Fruit fly (Drosophila melanogaster) whole organism, wandering third instar larva: Measurements from ENCODE around the gene CG4020.

ENCODE experiments used
- Abd-B ChIP-seq: fragments of >200 bp; optimal IDR thresholded peaks from 2 replicates; lab custom pipeline; 2017; ENCODE audit warnings: missing biosample characterization, missing genetic modification characterization
- CG32264 ChIP-seq: fragments of 200-800 bp; sonication (Bioruptor generic); optimal IDR thresholded peaks from 2 replicates; lab custom pipeline; 2016; ENCODE audit warnings: missing biosample characterization, missing genetic modification characterization
- CG9705 ChIP-seq: fragments of 200-800 bp; sonication (Bioruptor generic); optimal IDR thresholded peaks from 2 replicates; lab custom pipeline; 2018; ENCODE audit warnings: missing biosample characterization, mild to moderate bottlenecking, missing genetic modification characterization
- CrebA ChIP-seq: fragments of 200-800 bp; sonication (Bioruptor generic); optimal IDR thresholded peaks from 2 replicates; lab custom pipeline; 2016; ENCODE audit warnings: missing biosample characterization, mild to moderate bottlenecking, missing genetic modification characterization, borderline replicate concordance
- Dfd ChIP-seq: fragments of >200 bp; optimal IDR thresholded peaks from 2 replicates; lab custom pipeline; 2017; ENCODE audit warnings: missing biosample characterization, missing genetic modification characterization
- Dif ChIP-seq: fragments of 200-275, 200-300 bp; sonication (Bioruptor generic); optimal IDR thresholded peaks from 2 replicates; lab custom pipeline; 2018; ENCODE audit warnings: missing biosample characterization, missing genetic modification characterization; ENCODE audit not compliant: partially characterized antibody
- GATAd ChIP-seq: sonication (Bioruptor generic); optimal IDR thresholded peaks from 2 replicates; lab custom pipeline; 2016; ENCODE audit warnings: missing biosample characterization, missing genetic modification characterization
- HLH106 ChIP-seq: fragments of 200-800 bp; optimal IDR thresholded peaks from 3 replicates; lab custom pipeline; 2019; ENCODE audit warnings: missing biosample characterization, mild to moderate bottlenecking, missing genetic modification characterization, moderate library complexity
- Hnf4 ChIP-seq: fragments of 200-800 bp; sonication (Bioruptor generic); optimal IDR thresholded peaks from 2 replicates; lab custom pipeline; 2016; ENCODE audit warnings: missing biosample characterization, mild to moderate bottlenecking, missing genetic modification characterization
- Hr78 ChIP-seq: fragments of >200 bp; optimal IDR thresholded peaks from 2 replicates; lab custom pipeline; 2017; ENCODE audit warnings: missing biosample characterization, missing genetic modification characterization
- Hr83 ChIP-seq: fragments of 200-300 bp; sonication (Bioruptor generic); optimal IDR thresholded peaks from 2 replicates; lab custom pipeline; 2016; ENCODE audit warnings: missing biosample characterization, mild to moderate bottlenecking, missing genetic modification characterization, moderate library complexity; ENCODE audit not compliant: poor library complexity, severe bottlenecking
- Jra ChIP-seq: sonication (Bioruptor generic); optimal IDR thresholded peaks from 2 replicates; lab custom pipeline; 2016; ENCODE audit warnings: missing biosample characterization, missing genetic modification characterization
- Mio ChIP-seq: sonication (Bioruptor generic); optimal IDR thresholded peaks from 2 replicates; lab custom pipeline; 2016; ENCODE audit warnings: missing biosample characterization, missing genetic modification characterization
- Myc ChIP-seq: fragments of >200 bp; optimal IDR thresholded peaks from 2 replicates; lab custom pipeline; 2017
- N ChIP-seq: fragments of >200 bp; optimal IDR thresholded peaks from 2 replicates; lab custom pipeline; 2018; ENCODE audit warnings: missing biosample characterization, missing external identifiers, missing genetic modification characterization
- OdsH ChIP-seq: fragments of 200-800 bp; sonication (Bioruptor generic); optimal IDR thresholded peaks from 2 replicates; lab custom pipeline; 2016; ENCODE audit warnings: missing biosample characterization, mild to moderate bottlenecking, missing genetic modification characterization
- Rel ChIP-seq, 2 experiments: fragments of 200-800 bp; sonication (Bioruptor generic) in 1 of 2; optimal IDR thresholded peaks; 2 replicates in 1 of 2; 3 replicates in 1 of 2; lab custom pipeline; 2016 to 2019; ENCODE audit warnings: mild to moderate bottlenecking in 2 of 2, missing biosample characterization in 2 of 2, missing genetic modification characterization in 2 of 2, moderate library complexity in 1 of 2
- Sp1 ChIP-seq: fragments of 200-800 bp; sonication (Bioruptor generic); optimal IDR thresholded peaks from 3 replicates; lab custom pipeline; 2019; ENCODE audit warnings: missing biosample characterization, mild to moderate bottlenecking, missing genetic modification characterization, moderate library complexity
- Vsx2 ChIP-seq: fragments of 200-300, 225-300 bp; sonication (Bioruptor generic); optimal IDR thresholded peaks from 2 replicates; lab custom pipeline; 2018; ENCODE audit warnings: missing biosample characterization, missing genetic modification characterization; ENCODE audit not compliant: partially characterized antibody
- br ChIP-seq: fragments of 200-800 bp; sonication (Bioruptor generic); optimal IDR thresholded peaks from 2 replicates; lab custom pipeline; 2016; ENCODE audit warnings: missing biosample characterization, missing genetic modification characterization
- brk ChIP-seq: fragments of 200-800 bp; sonication (Bioruptor generic); optimal IDR thresholded peaks from 2 replicates; lab custom pipeline; 2016; ENCODE audit warnings: missing biosample characterization, mild to moderate bottlenecking, missing genetic modification characterization
- dl ChIP-seq, 2 experiments: fragments of 175-275, 200-275 bp in 1 of 2; fragments of 200-275 bp in 1 of 2; sonication (Bioruptor generic); optimal IDR thresholded peaks; lab custom pipeline; 2018; ENCODE audit warnings: mild to moderate bottlenecking in 2 of 2, missing biosample characterization in 2 of 2, missing genetic modification characterization in 2 of 2, moderate library complexity in 2 of 2; ENCODE audit not compliant: partially characterized antibody in 2 of 2, insufficient read depth in 1 of 2
- dmrt93B ChIP-seq: fragments of 200-800 bp; sonication (Bioruptor generic); optimal IDR thresholded peaks from 2 replicates; lab custom pipeline; 2018; ENCODE audit warnings: missing biosample characterization, mild to moderate bottlenecking, missing genetic modification characterization
- dsf ChIP-seq: sonication (Bioruptor generic); optimal IDR thresholded peaks from 2 replicates; lab custom pipeline; 2016; ENCODE audit warnings: missing biosample characterization, missing genetic modification characterization, borderline replicate concordance
- ey ChIP-seq: fragments of 200-800 bp; sonication (Bioruptor generic); optimal IDR thresholded peaks from 2 replicates; lab custom pipeline; 2016; ENCODE audit warnings: missing biosample characterization, missing genetic modification characterization
- foxo ChIP-seq, 2 experiments: fragments of 200-800 bp; sonication (Bioruptor generic); optimal IDR thresholded peaks; 2 replicates in 1 of 2; 3 replicates in 1 of 2; lab custom pipeline; 2016 to 2017; ENCODE audit warnings: missing biosample characterization in 2 of 2, missing genetic modification characterization in 2 of 2
- fru ChIP-seq: fragments of 200-800 bp; sonication (Bioruptor generic); optimal IDR thresholded peaks from 3 replicates; lab custom pipeline; 2016; ENCODE audit warnings: missing biosample characterization, mild to moderate bottlenecking, missing genetic modification characterization
- h ChIP-seq: fragments of 200-800 bp; sonication (Bioruptor generic); optimal IDR thresholded peaks from 3 replicates; lab custom pipeline; 2016; ENCODE audit warnings: missing biosample characterization, mild to moderate bottlenecking, missing genetic modification characterization
- jim ChIP-seq: fragments of 175-275, 200-325 bp; sonication (Bioruptor generic); optimal IDR thresholded peaks from 2 replicates; lab custom pipeline; 2016; ENCODE audit warnings: missing biosample characterization, mild to moderate bottlenecking, missing genetic modification characterization
- lola ChIP-seq: fragments of >200 bp; optimal IDR thresholded peaks from 2 replicates; lab custom pipeline; 2017; ENCODE audit warnings: missing biosample characterization, missing genetic modification characterization
- pan ChIP-seq: fragments of >200 bp; optimal IDR thresholded peaks from 2 replicates; lab custom pipeline; 2017
- psq ChIP-seq: fragments of 200-800 bp; sonication (Bioruptor generic); optimal IDR thresholded peaks from 3 replicates; lab custom pipeline; 2017; ENCODE audit warnings: missing biosample characterization, mild to moderate bottlenecking, missing genetic modification characterization, moderate library complexity
- rgr ChIP-seq: fragments of 200-800 bp; sonication (Bioruptor generic); optimal IDR thresholded peaks from 3 replicates; lab custom pipeline; 2016; ENCODE audit warnings: missing biosample characterization, mild to moderate bottlenecking, missing genetic modification characterization
- sage ChIP-seq: fragments of 200-800 bp; sonication (Bioruptor generic); optimal IDR thresholded peaks from 2 replicates; lab custom pipeline; 2016; ENCODE audit warnings: missing biosample characterization, mild to moderate bottlenecking, missing genetic modification characterization
- sv ChIP-seq: fragments of 200-800 bp; sonication (Bioruptor generic); optimal IDR thresholded peaks from 3 replicates; lab custom pipeline; 2016; ENCODE audit warnings: missing biosample characterization, missing genetic modification characterization
- tai ChIP-seq: sonication (Bioruptor generic); optimal IDR thresholded peaks from 2 replicates; lab custom pipeline; 2016; ENCODE audit warnings: missing biosample characterization, missing genetic modification characterization
- usp ChIP-seq: fragments of >200 bp; optimal IDR thresholded peaks from 2 replicates; lab custom pipeline; 2017; ENCODE audit warnings: missing biosample characterization, missing genetic modification characterization
- woc ChIP-seq: sonication (Bioruptor generic); optimal IDR thresholded peaks from 2 replicates; lab custom pipeline; 2016; ENCODE audit warnings: missing biosample characterization, mild to moderate bottlenecking, missing genetic modification characterization

Gene CG4020

dm6 chrX:5900146-5901093 lies 5.1 kb upstream of the CG4020 start, which contains the start of gene Act5C:
TSS of gene Act5C (plus strand) at chrX:5900861.
- TF ChIP-seq Rel (GFP tag; optimal IDR thresholded peaks at IDR 0.05; lab: Kevin White, UChicago) (peak; percentile 74), Rel (tag; optimal IDR thresholded peaks at IDR 0.05; lab: Kevin White, UChicago) (peak; percentile 81), Vsx2 (no peak), brk (GFP tag; lab: Kevin White, UChicago) (peak; percentile 87), foxo (GFP tag; optimal IDR thresholded peaks at IDR 0.05; lab: Kevin White, UChicago) (peak; percentile 87 to 97), pan (lab: Kevin White, UChicago) (no peak), ey (peak; percentile 97), dmrt93B (GFP tag; lab: Kevin White, UChicago) (peak; percentile 93), dl (GFP tag; optimal IDR thresholded peaks at IDR 0.05; lab: Kevin White, UChicago; ENCODE audit: insufficient read depth in 1 of 2, partially characterized antibody in 2 of 2) (peak in 1 of 2 experiments; percentile 1), usp (no peak), Hr83 (GFP tag; lab: Kevin White, UChicago) (peak; percentile 66), Myc (lab: Kevin White, UChicago) (no peak), CG32264 (GFP tag; lab: Kevin White, UChicago) (peak; percentile 94), dsf (GFP tag; lab: Kevin White, UChicago) (peak; percentile 81), br (GFP tag; lab: Kevin White, UChicago) (peak; percentile 97), Dif (GFP tag; lab: Kevin White, UChicago) (peak; percentile 67), Sp1 (GFP tag; lab: Kevin White, UChicago) (peak; percentile 97), GATAd (peak; percentile 47), tai (GFP tag; lab: Kevin White, UChicago) (peak; percentile 49), N (GFP tag; lab: Kevin White, UChicago) (no peak), rgr (GFP tag; lab: Kevin White, UChicago) (peak; percentile 97), Hr78 (GFP tag; lab: Kevin White, UChicago) (no peak), jim (GFP tag; lab: Kevin White, UChicago) (no peak), psq (peak; percentile 91), sage (GFP tag; lab: Kevin White, UChicago) (peak; percentile 95), h (GFP tag; lab: Kevin White, UChicago) (peak; percentile 97), CG9705 (GFP tag; lab: Kevin White, UChicago) (peak; percentile 92), Mio (peak; percentile 78), Dfd (GFP tag; lab: Kevin White, UChicago) (no peak), lola (GFP tag; lab: Kevin White, UChicago) (no peak), Jra (peak; percentile 75), HLH106 (tag; lab: Kevin White, UChicago) (peak; percentile 97), Abd-B (GFP tag; lab: Kevin White, UChicago) (no peak), sv (peak; percentile 93), Hnf4 (GFP tag; lab: Kevin White, UChicago) (peak; percentile 95), OdsH (peak; percentile 95), CrebA (GFP tag; lab: Kevin White, UChicago) (peak; percentile 91), woc (GFP tag; lab: Kevin White, UChicago) (peak; percentile 97), fru (GFP tag; lab: Kevin White, UChicago) (peak; percentile 97)

- no peak for TF ChIP-seq HLH106 (tag; lab: Kevin White, UChicago)
- peak; percentile 45 for TF ChIP-seq Dif (GFP tag; lab: Kevin White, UChicago)
- peak; percentile 65 for TF ChIP-seq fru (GFP tag; lab: Kevin White, UChicago)
- no peak for TF ChIP-seq N (GFP tag; lab: Kevin White, UChicago)
- peak; percentile 60 for TF ChIP-seq Hr83 (GFP tag; lab: Kevin White, UChicago)
- peak; percentile 6 for TF ChIP-seq brk (GFP tag; lab: Kevin White, UChicago)
- TF ChIP-seq usp: no peak
- peak; percentile 26 for TF ChIP-seq rgr (GFP tag; lab: Kevin White, UChicago)
- TF ChIP-seq lola (GFP tag; lab: Kevin White, UChicago): no peak
- TF ChIP-seq CG9705 (GFP tag; lab: Kevin White, UChicago): no peak
- TF ChIP-seq Hr78 (GFP tag; lab: Kevin White, UChicago): no peak
- TF ChIP-seq Jra: peak; percentile 10
- TF ChIP-seq sv: peak; percentile 49
- TF ChIP-seq Vsx2: no peak
- peak; percentile 55 for TF ChIP-seq Hnf4 (GFP tag; lab: Kevin White, UChicago)
- no peak for TF ChIP-seq Myc (lab: Kevin White, UChicago)
- TF ChIP-seq foxo (GFP tag; optimal IDR thresholded peaks at IDR 0.05; lab: Kevin White, UChicago): peak in 1 of 2 experiments; percentile 42
- TF ChIP-seq tai (GFP tag; lab: Kevin White, UChicago): no peak
- TF ChIP-seq Mio: no peak
- TF ChIP-seq dl (GFP tag; optimal IDR thresholded peaks at IDR 0.05; lab: Kevin White, UChicago; ENCODE audit: insufficient read depth in 1 of 2, partially characterized antibody in 2 of 2): no peak
- TF ChIP-seq ey: peak; percentile 14
- no peak for TF ChIP-seq CG32264 (GFP tag; lab: Kevin White, UChicago)
- no peak for TF ChIP-seq OdsH
- TF ChIP-seq Abd-B (GFP tag; lab: Kevin White, UChicago): no peak
- TF ChIP-seq jim (GFP tag; lab: Kevin White, UChicago): no peak
- peak; percentile 50 for TF ChIP-seq Sp1 (GFP tag; lab: Kevin White, UChicago)
- no peak for TF ChIP-seq sage (GFP tag; lab: Kevin White, UChicago)
- TF ChIP-seq pan (lab: Kevin White, UChicago): no peak
- peak; percentile 85 for TF ChIP-seq psq
- no peak for TF ChIP-seq CrebA (GFP tag; lab: Kevin White, UChicago)
- peak; percentile 36 for TF ChIP-seq h (GFP tag; lab: Kevin White, UChicago)
- TF ChIP-seq dsf (GFP tag; lab: Kevin White, UChicago): no peak
- no peak for TF ChIP-seq dmrt93B (GFP tag; lab: Kevin White, UChicago)
- TF ChIP-seq Dfd (GFP tag; lab: Kevin White, UChicago): no peak
- peak; percentile 40 for TF ChIP-seq woc (GFP tag; lab: Kevin White, UChicago)
Measured at dm6 chrX:5901628-5902213, 3.8 kb upstream of the CG4020 start.
